Fruit fly (Drosophila melanogaster) whole organism, wandering third instar larva: ENCODE results near the gene Sfp70A4.
A peak's percentile ranks its signal among the peaks of the same experiment; 100 is the strongest.

Experiments
- Abd-B ChIP-seq: fragments of >200 bp; optimal IDR thresholded peaks from 2 replicates; lab custom pipeline; 2017; ENCODE audit warnings: missing biosample characterization, missing genetic modification characterization
- CG32264 ChIP-seq: fragments of 200-800 bp; sonication (Bioruptor generic); optimal IDR thresholded peaks from 2 replicates; lab custom pipeline; 2016; ENCODE audit warnings: missing biosample characterization, missing genetic modification characterization
- CrebA ChIP-seq: fragments of 200-800 bp; sonication (Bioruptor generic); optimal IDR thresholded peaks from 2 replicates; lab custom pipeline; 2016; ENCODE audit warnings: missing biosample characterization, mild to moderate bottlenecking, missing genetic modification characterization, borderline replicate concordance
- Dfd ChIP-seq: fragments of >200 bp; optimal IDR thresholded peaks from 2 replicates; lab custom pipeline; 2017; ENCODE audit warnings: missing biosample characterization, missing genetic modification characterization
- Dif ChIP-seq: fragments of 200-275, 200-300 bp; sonication (Bioruptor generic); optimal IDR thresholded peaks from 2 replicates; lab custom pipeline; 2018; ENCODE audit warnings: missing biosample characterization, missing genetic modification characterization; ENCODE audit not compliant: partially characterized antibody
- GATAd ChIP-seq: sonication (Bioruptor generic); optimal IDR thresholded peaks from 2 replicates; lab custom pipeline; 2016; ENCODE audit warnings: missing biosample characterization, missing genetic modification characterization
- HLH106 ChIP-seq: fragments of 200-800 bp; optimal IDR thresholded peaks from 3 replicates; lab custom pipeline; 2019; ENCODE audit warnings: missing biosample characterization, mild to moderate bottlenecking, missing genetic modification characterization, moderate library complexity
- Hnf4 ChIP-seq: fragments of 200-800 bp; sonication (Bioruptor generic); optimal IDR thresholded peaks from 2 replicates; lab custom pipeline; 2016; ENCODE audit warnings: missing biosample characterization, mild to moderate bottlenecking, missing genetic modification characterization
- Hr78 ChIP-seq: fragments of >200 bp; optimal IDR thresholded peaks from 2 replicates; lab custom pipeline; 2017; ENCODE audit warnings: missing biosample characterization, missing genetic modification characterization
- Hr83 ChIP-seq: fragments of 200-300 bp; sonication (Bioruptor generic); optimal IDR thresholded peaks from 2 replicates; lab custom pipeline; 2016; ENCODE audit warnings: missing biosample characterization, mild to moderate bottlenecking, missing genetic modification characterization, moderate library complexity; ENCODE audit not compliant: poor library complexity, severe bottlenecking
- Jra ChIP-seq: sonication (Bioruptor generic); optimal IDR thresholded peaks from 2 replicates; lab custom pipeline; 2016; ENCODE audit warnings: missing biosample characterization, missing genetic modification characterization
- Mio ChIP-seq: sonication (Bioruptor generic); optimal IDR thresholded peaks from 2 replicates; lab custom pipeline; 2016; ENCODE audit warnings: missing biosample characterization, missing genetic modification characterization
- Myc ChIP-seq: fragments of >200 bp; optimal IDR thresholded peaks from 2 replicates; lab custom pipeline; 2017
- N ChIP-seq: fragments of >200 bp; optimal IDR thresholded peaks from 2 replicates; lab custom pipeline; 2018; ENCODE audit warnings: missing biosample characterization, missing external identifiers, missing genetic modification characterization
- OdsH ChIP-seq: fragments of 200-800 bp; sonication (Bioruptor generic); optimal IDR thresholded peaks from 2 replicates; lab custom pipeline; 2016; ENCODE audit warnings: missing biosample characterization, mild to moderate bottlenecking, missing genetic modification characterization
- Rel ChIP-seq, 2 experiments: fragments of 200-800 bp; sonication (Bioruptor generic) in 1 of 2; optimal IDR thresholded peaks; 2 replicates in 1 of 2; 3 replicates in 1 of 2; lab custom pipeline; 2016 to 2019; ENCODE audit warnings: mild to moderate bottlenecking in 2 of 2, missing biosample characterization in 2 of 2, missing genetic modification characterization in 2 of 2, moderate library complexity in 1 of 2
- Sp1 ChIP-seq: fragments of 200-800 bp; sonication (Bioruptor generic); optimal IDR thresholded peaks from 3 replicates; lab custom pipeline; 2019; ENCODE audit warnings: missing biosample characterization, mild to moderate bottlenecking, missing genetic modification characterization, moderate library complexity
- Vsx2 ChIP-seq: fragments of 200-300, 225-300 bp; sonication (Bioruptor generic); optimal IDR thresholded peaks from 2 replicates; lab custom pipeline; 2018; ENCODE audit warnings: missing biosample characterization, missing genetic modification characterization; ENCODE audit not compliant: partially characterized antibody
- br ChIP-seq: fragments of 200-800 bp; sonication (Bioruptor generic); optimal IDR thresholded peaks from 2 replicates; lab custom pipeline; 2016; ENCODE audit warnings: missing biosample characterization, missing genetic modification characterization
- brk ChIP-seq: fragments of 200-800 bp; sonication (Bioruptor generic); optimal IDR thresholded peaks from 2 replicates; lab custom pipeline; 2016; ENCODE audit warnings: missing biosample characterization, mild to moderate bottlenecking, missing genetic modification characterization
- dl ChIP-seq, 2 experiments: fragments of 175-275, 200-275 bp in 1 of 2; fragments of 200-275 bp in 1 of 2; sonication (Bioruptor generic); optimal IDR thresholded peaks; lab custom pipeline; 2018; ENCODE audit warnings: mild to moderate bottlenecking in 2 of 2, missing biosample characterization in 2 of 2, missing genetic modification characterization in 2 of 2, moderate library complexity in 2 of 2; ENCODE audit not compliant: partially characterized antibody in 2 of 2, insufficient read depth in 1 of 2
- dmrt93B ChIP-seq: fragments of 200-800 bp; sonication (Bioruptor generic); optimal IDR thresholded peaks from 2 replicates; lab custom pipeline; 2018; ENCODE audit warnings: missing biosample characterization, mild to moderate bottlenecking, missing genetic modification characterization
- dsf ChIP-seq: sonication (Bioruptor generic); optimal IDR thresholded peaks from 2 replicates; lab custom pipeline; 2016; ENCODE audit warnings: missing biosample characterization, missing genetic modification characterization, borderline replicate concordance
- ey ChIP-seq: fragments of 200-800 bp; sonication (Bioruptor generic); optimal IDR thresholded peaks from 2 replicates; lab custom pipeline; 2016; ENCODE audit warnings: missing biosample characterization, missing genetic modification characterization
- foxo ChIP-seq, 2 experiments: fragments of 200-800 bp; sonication (Bioruptor generic); optimal IDR thresholded peaks; 2 replicates in 1 of 2; 3 replicates in 1 of 2; lab custom pipeline; 2016 to 2017; ENCODE audit warnings: missing biosample characterization in 2 of 2, missing genetic modification characterization in 2 of 2
- fru ChIP-seq: fragments of 200-800 bp; sonication (Bioruptor generic); optimal IDR thresholded peaks from 3 replicates; lab custom pipeline; 2016; ENCODE audit warnings: missing biosample characterization, mild to moderate bottlenecking, missing genetic modification characterization
- h ChIP-seq: fragments of 200-800 bp; sonication (Bioruptor generic); optimal IDR thresholded peaks from 3 replicates; lab custom pipeline; 2016; ENCODE audit warnings: missing biosample characterization, mild to moderate bottlenecking, missing genetic modification characterization
- jim ChIP-seq: fragments of 175-275, 200-325 bp; sonication (Bioruptor generic); optimal IDR thresholded peaks from 2 replicates; lab custom pipeline; 2016; ENCODE audit warnings: missing biosample characterization, mild to moderate bottlenecking, missing genetic modification characterization
- lola ChIP-seq: fragments of >200 bp; optimal IDR thresholded peaks from 2 replicates; lab custom pipeline; 2017; ENCODE audit warnings: missing biosample characterization, missing genetic modification characterization
- pan ChIP-seq: fragments of >200 bp; optimal IDR thresholded peaks from 2 replicates; lab custom pipeline; 2017
- psq ChIP-seq: fragments of 200-800 bp; sonication (Bioruptor generic); optimal IDR thresholded peaks from 3 replicates; lab custom pipeline; 2017; ENCODE audit warnings: missing biosample characterization, mild to moderate bottlenecking, missing genetic modification characterization, moderate library complexity
- sage ChIP-seq: fragments of 200-800 bp; sonication (Bioruptor generic); optimal IDR thresholded peaks from 2 replicates; lab custom pipeline; 2016; ENCODE audit warnings: missing biosample characterization, mild to moderate bottlenecking, missing genetic modification characterization
- woc ChIP-seq: sonication (Bioruptor generic); optimal IDR thresholded peaks from 2 replicates; lab custom pipeline; 2016; ENCODE audit warnings: missing biosample characterization, mild to moderate bottlenecking, missing genetic modification characterization

Sfp70A4 gene

dm6 chr3L:13263801-13264200 lies 32.9 kb downstream of the Sfp70A4 start:
- TF ChIP-seq br (GFP tag; lab: Kevin White, UChicago) = no peak
- TF ChIP-seq Vsx2 = no peak
- TF ChIP-seq CG32264 = no peak
- TF ChIP-seq jim (GFP tag; lab: Kevin White, UChicago) = no peak
- TF ChIP-seq woc (GFP tag; lab: Kevin White, UChicago) = peak; percentile 64
- TF ChIP-seq HLH106 = peak; percentile 5
- TF ChIP-seq pan (lab: Kevin White, UChicago) = peak; percentile 14
- no peak for TF ChIP-seq Jra (GFP tag; lab: Kevin White, UChicago)
- no peak for TF ChIP-seq psq (GFP tag; lab: Kevin White, UChicago)
- TF ChIP-seq h (GFP tag; lab: Kevin White, UChicago) = peak; percentile 19
- no peak for TF ChIP-seq dmrt93B (GFP tag; lab: Kevin White, UChicago)
- TF ChIP-seq ey (GFP tag; lab: Kevin White, UChicago) = peak; percentile 31
- TF ChIP-seq fru = peak; percentile 46
- peak in 1 of 2 experiments; percentile 39 for TF ChIP-seq foxo (GFP tag; optimal IDR thresholded peaks at IDR 0.05; lab: Kevin White, UChicago)
- no peak for TF ChIP-seq GATAd (GFP tag; lab: Kevin White, UChicago)
- no peak for TF ChIP-seq lola (GFP tag; lab: Kevin White, UChicago)
- no peak for TF ChIP-seq sage
- peak; percentile 10 for TF ChIP-seq OdsH
- TF ChIP-seq, all 38 proteins: peak for 8

dm6 chr3L:13262250-13262649 lies 34.4 kb downstream of the Sfp70A4 start:
- TF ChIP-seq woc (GFP tag; lab: Kevin White, UChicago) = no peak
- TF ChIP-seq dmrt93B (GFP tag; lab: Kevin White, UChicago) = no peak
- no peak for TF ChIP-seq brk
- TF ChIP-seq sage = no peak
- no peak for TF ChIP-seq br (GFP tag; lab: Kevin White, UChicago)
- TF ChIP-seq fru = no peak
- no peak for TF ChIP-seq Dfd (GFP tag; lab: Kevin White, UChicago)
- no peak for TF ChIP-seq OdsH
- no peak for TF ChIP-seq Sp1 (GFP tag; lab: Kevin White, UChicago)
- no peak for TF ChIP-seq Abd-B (GFP tag; lab: Kevin White, UChicago)
- no peak for TF ChIP-seq N (GFP tag; lab: Kevin White, UChicago)
- no peak for TF ChIP-seq foxo (GFP tag; optimal IDR thresholded peaks at IDR 0.05; lab: Kevin White, UChicago)
- TF ChIP-seq Mio (GFP tag; lab: Kevin White, UChicago) = no peak
- TF ChIP-seq psq (GFP tag; lab: Kevin White, UChicago) = no peak
- no peak for TF ChIP-seq Hnf4 (GFP tag; lab: Kevin White, UChicago)
- TF ChIP-seq, all 38 proteins: peak for 0

dm6 chr3L:13260718-13261318 lies 35.8 kb downstream of the Sfp70A4 start:
- TF ChIP-seq dsf (GFP tag; lab: Kevin White, UChicago) (no peak), h (GFP tag; lab: Kevin White, UChicago) (no peak), Hr83 (no peak), Dfd (GFP tag; lab: Kevin White, UChicago) (no peak), N (GFP tag; lab: Kevin White, UChicago) (no peak), brk (no peak), GATAd (GFP tag; lab: Kevin White, UChicago) (no peak), Hr78 (GFP tag; lab: Kevin White, UChicago) (no peak), dmrt93B (GFP tag; lab: Kevin White, UChicago) (no peak), jim (GFP tag; lab: Kevin White, UChicago) (no peak), Rel (GFP tag; optimal IDR thresholded peaks at IDR 0.05; lab: Kevin White, UChicago) (no peak), Rel (tag; optimal IDR thresholded peaks at IDR 0.05; lab: Kevin White, UChicago) (no peak), Myc (lab: Kevin White, UChicago) (no peak), Jra (GFP tag; lab: Kevin White, UChicago) (no peak), ey (GFP tag; lab: Kevin White, UChicago) (no peak), psq (GFP tag; lab: Kevin White, UChicago) (no peak), Dif (GFP tag; lab: Kevin White, UChicago) (no peak), CrebA (GFP tag; lab: Kevin White, UChicago) (no peak), dl (GFP tag; optimal IDR thresholded peaks at IDR 0.05; lab: Kevin White, UChicago; ENCODE audit: insufficient read depth in 1 of 2, partially characterized antibody in 2 of 2) (no peak), fru (no peak)
- TF ChIP-seq, all 38 proteins: peak for 0
